Worm (Caenorhabditis elegans) whole organism, mixed stage, embryonic: Measurements from ENCODE around the gene rmif-2.
"Not testable (repeated sequence)": the region's sequence is repeated elsewhere in the genome, so short reads cannot be mapped to it uniquely, and the experiment has no call there.

ENCODE experiments used
- M03D4.4 ChIP-seq: sonication (generic microtip); optimal IDR thresholded peaks from 2 replicates; lab custom pipeline; 2017; ENCODE audit warnings: mild to moderate bottlenecking, missing genetic modification characterization, missing compliant biosample characterization
- bed-3 ChIP-seq: fragments of 200-800 bp; sonication (Bioruptor generic); optimal IDR thresholded peaks from 3 replicates; lab custom pipeline; 2018; ENCODE audit warnings: mild to moderate bottlenecking, missing genetic modification characterization, moderate library complexity, missing compliant biosample characterization
- blmp-1 ChIP-seq: fragments of 150-350 bp; optimal IDR thresholded peaks from 2 replicates; lab custom pipeline; 2014; ENCODE audit warnings: missing biosample characterization, missing genetic modification characterization
- ceh-43 ChIP-seq: fragments of 200-800 bp; sonication (Bioruptor generic); optimal IDR thresholded peaks from 2 replicates; lab custom pipeline; 2018; ENCODE audit warnings: mild to moderate bottlenecking, missing genetic modification characterization, moderate library complexity, missing compliant biosample characterization
- ceh-83 ChIP-seq: fragments of 200-800 bp; sonication (Bioruptor generic); optimal IDR thresholded peaks from 2 replicates; lab custom pipeline; 2018; ENCODE audit warnings: mild to moderate bottlenecking, missing genetic modification characterization, missing compliant biosample characterization
- ces-1 ChIP-seq: fragments of 150-350 bp; optimal IDR thresholded peaks from 2 replicates; lab custom pipeline; 2014; ENCODE audit warnings: missing biosample characterization, missing genetic modification reagents, missing genetic modification characterization
- cnd-1 ChIP-seq: fragments of 200-800 bp; sonication (Bioruptor generic); optimal IDR thresholded peaks from 2 replicates; lab custom pipeline; 2018; ENCODE audit warnings: mild to moderate bottlenecking, missing genetic modification characterization, missing compliant biosample characterization
- elt-3 ChIP-seq: fragments of 150-350 bp; optimal IDR thresholded peaks from 2 replicates; lab custom pipeline; 2014; ENCODE audit warnings: missing biosample characterization, missing genetic modification characterization
- flh-1 ChIP-seq: fragments of 200-800 bp; sonication (Bioruptor generic); optimal IDR thresholded peaks from 2 replicates; lab custom pipeline; 2018; ENCODE audit warnings: mild to moderate bottlenecking, missing genetic modification characterization, moderate library complexity, missing compliant biosample characterization
- ham-2 ChIP-seq: fragments of 200-800 bp; sonication (Bioruptor generic); optimal IDR thresholded peaks from 2 replicates; lab custom pipeline; 2018; ENCODE audit warnings: mild to moderate bottlenecking, missing genetic modification characterization, missing compliant biosample characterization
- hlh-1 ChIP-seq: fragments of 150-350 bp; optimal IDR thresholded peaks from 2 replicates; lab custom pipeline; 2014; ENCODE audit warnings: missing biosample characterization, missing genetic modification reagents, missing genetic modification characterization
- lin-32 ChIP-seq: fragments of 200-800 bp; sonication (Bioruptor generic); optimal IDR thresholded peaks from 2 replicates; lab custom pipeline; 2018; ENCODE audit warnings: mild to moderate bottlenecking, missing genetic modification characterization, missing compliant biosample characterization
- lsy-2 ChIP-seq: fragments of 150-350 bp; optimal IDR thresholded peaks from 2 replicates; lab custom pipeline; 2014; ENCODE audit warnings: missing biosample characterization, missing genetic modification characterization
- mep-1 ChIP-seq: fragments of 150-350 bp; optimal IDR thresholded peaks from 2 replicates; lab custom pipeline; 2017; ENCODE audit warnings: missing biosample characterization, missing genetic modification reagents, missing genetic modification characterization, inconsistent platforms
- mls-2 ChIP-seq: sonication (generic microtip); optimal IDR thresholded peaks from 2 replicates; lab custom pipeline; 2016; ENCODE audit warnings: mild to moderate bottlenecking, missing genetic modification characterization, moderate library complexity, missing compliant biosample characterization
- nhr-12 ChIP-seq: fragments of 150-350 bp; optimal IDR thresholded peaks from 2 replicates; lab custom pipeline; 2014; ENCODE audit warnings: missing biosample characterization, missing genetic modification characterization
- nhr-2 ChIP-seq: fragments of 150-350 bp; optimal IDR thresholded peaks from 2 replicates; lab custom pipeline; 2014; ENCODE audit warnings: missing biosample characterization, missing genetic modification characterization
- nhr-28 ChIP-seq: fragments of 150-350 bp; optimal IDR thresholded peaks from 2 replicates; lab custom pipeline; 2014; ENCODE audit warnings: missing biosample characterization, missing genetic modification characterization
- pha-4 ChIP-seq: fragments of 150-350 bp; optimal IDR thresholded peaks from 2 replicates; lab custom pipeline; 2018; ENCODE audit warnings: missing biosample characterization, missing genetic modification reagents, missing genetic modification characterization
- sem-2 ChIP-seq: fragments of 200-800 bp; sonication (Bioruptor generic); optimal IDR thresholded peaks from 2 replicates; lab custom pipeline; 2018; ENCODE audit warnings: mild to moderate bottlenecking, missing genetic modification characterization, missing compliant biosample characterization
- snpc-4 ChIP-seq: fragments of 150-350 bp; optimal IDR thresholded peaks from 2 replicates; lab custom pipeline; 2014; ENCODE audit warnings: missing biosample characterization, missing genetic modification characterization
- sptf-1 ChIP-seq: sonication (generic microtip); optimal IDR thresholded peaks from 2 replicates; lab custom pipeline; 2017; ENCODE audit warnings: mild to moderate bottlenecking, missing genetic modification characterization, moderate library complexity, missing compliant biosample characterization
- tbx-8 ChIP-seq: fragments of 200-800 bp; sonication (Bioruptor generic); optimal IDR thresholded peaks from 2 replicates; lab custom pipeline; 2018; ENCODE audit warnings: mild to moderate bottlenecking, missing genetic modification characterization, moderate library complexity, missing compliant biosample characterization
- unc-120 ChIP-seq: sonication (generic microtip); optimal IDR thresholded peaks from 2 replicates; lab custom pipeline; 2017; ENCODE audit warnings: missing genetic modification characterization, missing compliant biosample characterization; ENCODE audit not compliant: poor library complexity, severe bottlenecking
- unc-39 ChIP-seq: fragments of 150-350 bp; optimal IDR thresholded peaks from 2 replicates; lab custom pipeline; 2014; ENCODE audit warnings: missing biosample characterization, missing genetic modification characterization
- unc-62 ChIP-seq: fragments of 150-350 bp; optimal IDR thresholded peaks from 2 replicates; lab custom pipeline; 2014; ENCODE audit warnings: missing biosample characterization, missing genetic modification reagents, missing genetic modification characterization
- zip-8 ChIP-seq: fragments of 150-350 bp; optimal IDR thresholded peaks from 2 replicates; lab custom pipeline; 2014; ENCODE audit warnings: missing biosample characterization, missing genetic modification characterization
- ztf-11 ChIP-seq: fragments of 150-350 bp; optimal IDR thresholded peaks from 2 replicates; lab custom pipeline; 2014; ENCODE audit warnings: missing biosample characterization, missing genetic modification characterization

The rmif-2 gene

ce11 chrIV:1182292-1182691, at the start of gene rmif-2:
TSS of gene rmif-2 (plus strand) at chrIV:1182592.
- TF ChIP-seq M03D4.4 (tag; lab: Kevin White, UChicago); mep-1; hlh-1 (tag; lab: Kevin White, UChicago): not testable (repeated sequence)

- TF ChIP-seq nhr-12 (no peak), ham-2 (no peak), unc-62 (GFP tag; lab: Kevin White, UChicago) (no peak), blmp-1 (tag; lab: Kevin White, UChicago) (no peak), ceh-83 (GFP tag; lab: Kevin White, UChicago) (no peak)
Measured at ce11 chrIV:1136658-1137057, 45.7 kb upstream of the rmif-2 start, which contains the start of gene C44B12.6. TSS of gene C44B12.6 (minus strand) at chrIV:1136758.

ce11 chrIV:1147594-1147993, 34.8 kb upstream of the rmif-2 start:
- no peak for TF ChIP-seq zip-8 (tag; lab: Kevin White, UChicago)
- no peak for TF ChIP-seq bed-3 (GFP tag; lab: Kevin White, UChicago)
- TF ChIP-seq lin-32 (GFP tag; lab: Kevin White, UChicago), result no peak
- TF ChIP-seq ham-2, result no peak
- no peak for TF ChIP-seq lsy-2 (tag; lab: Kevin White, UChicago)
- TF ChIP-seq ztf-11 (tag; lab: Kevin White, UChicago), result no peak
- no peak for TF ChIP-seq sem-2 (GFP tag; lab: Kevin White, UChicago)
- TF ChIP-seq nhr-28 (tag; lab: Kevin White, UChicago), result no peak
- no peak for TF ChIP-seq cnd-1 (tag; lab: Kevin White, UChicago)
- TF ChIP-seq hlh-1 (tag; lab: Kevin White, UChicago), result no peak
- TF ChIP-seq unc-120, result no peak
- TF ChIP-seq ceh-43, result no peak
- TF ChIP-seq snpc-4, result no peak
- TF ChIP-seq sptf-1, result no peak
- no peak for TF ChIP-seq pha-4

ce11 chrIV:1148425-1149151, 33.8 kb upstream of the rmif-2 start:
- no peak for TF ChIP-seq elt-3 (tag; lab: Kevin White, UChicago)
- TF ChIP-seq flh-1 (GFP tag; lab: Kevin White, UChicago), result no peak
- TF ChIP-seq hlh-1 (tag; lab: Kevin White, UChicago), result no peak
- no peak for TF ChIP-seq ces-1 (GFP tag; lab: Kevin White, UChicago)
- TF ChIP-seq nhr-28 (tag; lab: Kevin White, UChicago), result no peak
- no peak for TF ChIP-seq bed-3 (GFP tag; lab: Kevin White, UChicago)
- TF ChIP-seq pha-4, result no peak
- TF ChIP-seq nhr-2 (tag; lab: Kevin White, UChicago), result no peak
- TF ChIP-seq unc-120, result no peak
- no peak for TF ChIP-seq unc-39 (tag; lab: Kevin White, UChicago)
- no peak for TF ChIP-seq ceh-43
- TF ChIP-seq ztf-11 (tag; lab: Kevin White, UChicago), result no peak
- TF ChIP-seq M03D4.4 (tag; lab: Kevin White, UChicago), result no peak
- no peak for TF ChIP-seq lin-32 (GFP tag; lab: Kevin White, UChicago)
- no peak for TF ChIP-seq tbx-8 (GFP tag; lab: Kevin White, UChicago)
- no peak for TF ChIP-seq mls-2 (tag; lab: Kevin White, UChicago)

ce11 chrIV:1155206-1155605, 27.2 kb upstream of the rmif-2 start:
- TF ChIP-seq elt-3 (tag; lab: Kevin White, UChicago) (no peak), hlh-1 (tag; lab: Kevin White, UChicago) (no peak), unc-39 (tag; lab: Kevin White, UChicago) (no peak), M03D4.4 (tag; lab: Kevin White, UChicago) (no peak)

- no peak for TF ChIP-seq elt-3 (tag; lab: Kevin White, UChicago)
- TF ChIP-seq tbx-8 (GFP tag; lab: Kevin White, UChicago), result no peak
- TF ChIP-seq flh-1 (GFP tag; lab: Kevin White, UChicago), result no peak
- no peak for TF ChIP-seq lsy-2 (tag; lab: Kevin White, UChicago)
- TF ChIP-seq sptf-1, result no peak
- no peak for TF ChIP-seq pha-4
- TF ChIP-seq mls-2 (tag; lab: Kevin White, UChicago), result no peak
- no peak for TF ChIP-seq blmp-1 (tag; lab: Kevin White, UChicago)
- no peak for TF ChIP-seq ceh-43
- no peak for TF ChIP-seq unc-39 (tag; lab: Kevin White, UChicago)
Measured at ce11 chrIV:1157928-1158327, 24.5 kb upstream of the rmif-2 start, which contains the start of gene C50A2.3. TSS of gene C50A2.3 (minus strand) at chrIV:1158028.
